Worm (Caenorhabditis elegans) whole organism, mixed stage, embryonic: ENCODE measurements around the gene F33H1.4.

ENCODE experiments used
- ceh-39 ChIP-seq: fragments of 150-350 bp; optimal IDR thresholded peaks from 2 replicates; lab custom pipeline; 2014; ENCODE audit warnings: missing biosample characterization, missing genetic modification characterization
- cnd-1 ChIP-seq: fragments of 200-800 bp; sonication (Bioruptor generic); optimal IDR thresholded peaks from 2 replicates; lab custom pipeline; 2018; ENCODE audit warnings: mild to moderate bottlenecking, missing genetic modification characterization, missing compliant biosample characterization
- elt-3 ChIP-seq: fragments of 150-350 bp; optimal IDR thresholded peaks from 2 replicates; lab custom pipeline; 2014; ENCODE audit warnings: missing biosample characterization, missing genetic modification characterization
- nhr-12 ChIP-seq: fragments of 150-350 bp; optimal IDR thresholded peaks from 2 replicates; lab custom pipeline; 2014; ENCODE audit warnings: missing biosample characterization, missing genetic modification characterization
- nhr-237 ChIP-seq: fragments of 150-350 bp; optimal IDR thresholded peaks from 2 replicates; lab custom pipeline; 2014; ENCODE audit warnings: missing biosample characterization, missing genetic modification characterization
- nhr-28 ChIP-seq: fragments of 150-350 bp; optimal IDR thresholded peaks from 2 replicates; lab custom pipeline; 2014; ENCODE audit warnings: missing biosample characterization, missing genetic modification characterization
- nhr-76 ChIP-seq: sonication (generic microtip); optimal IDR thresholded peaks from 2 replicates; lab custom pipeline; 2017; ENCODE audit warnings: missing biosample characterization, missing genetic modification characterization
- pha-4 ChIP-seq: fragments of 150-350 bp; optimal IDR thresholded peaks from 2 replicates; lab custom pipeline; 2018; ENCODE audit warnings: missing biosample characterization, missing genetic modification reagents, missing genetic modification characterization
- snpc-4 ChIP-seq: fragments of 150-350 bp; optimal IDR thresholded peaks from 2 replicates; lab custom pipeline; 2014; ENCODE audit warnings: missing biosample characterization, missing genetic modification characterization
- ztf-11 ChIP-seq: fragments of 150-350 bp; optimal IDR thresholded peaks from 2 replicates; lab custom pipeline; 2014; ENCODE audit warnings: missing biosample characterization, missing genetic modification characterization

DNA sequence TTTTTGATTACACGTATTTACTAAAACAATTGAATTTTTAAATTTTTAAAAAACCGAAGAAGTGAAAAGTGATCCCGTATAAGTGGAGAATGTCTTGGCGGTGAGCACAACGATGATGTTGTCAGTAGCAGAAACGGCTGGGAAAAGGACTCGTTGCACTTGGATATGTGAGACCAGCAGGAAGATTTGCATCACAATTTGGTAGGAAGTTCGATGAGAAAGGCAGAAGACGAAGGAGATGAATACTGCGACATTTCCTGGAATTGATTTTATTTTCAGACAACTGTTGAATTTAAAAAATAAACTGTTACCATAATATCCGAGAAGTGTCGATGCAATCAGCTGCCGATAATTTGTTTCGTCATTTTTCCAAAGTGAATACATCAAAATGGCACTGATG lies 25.5 kb downstream of the F33H1.4 start, which contains the start of gene R05H5.4:
- TF ChIP-seq nhr-12 (tag; lab: Kevin White, UChicago), result no peak
- no peak for TF ChIP-seq snpc-4 (tag; lab: Kevin White, UChicago)
- TF ChIP-seq ceh-39, result no peak
- TF ChIP-seq nhr-76, result no peak
- no peak for TF ChIP-seq cnd-1 (tag; lab: Kevin White, UChicago)
- TF ChIP-seq pha-4 (tag; lab: Kevin White, UChicago), result no peak
- TF ChIP-seq ztf-11 (tag; lab: Kevin White, UChicago), result no peak
- no peak for TF ChIP-seq elt-3 (tag; lab: Kevin White, UChicago)
- no peak for TF ChIP-seq nhr-237
- no peak for TF ChIP-seq nhr-28
